Fruit fly (Drosophila melanogaster) whole organism, embryonic: ENCODE data around the gene CG32202.

Experiments
- Antp ChIP-seq: fragments of 200-800 bp; sonication (Bioruptor generic); optimal IDR thresholded peaks from 3 replicates; lab custom pipeline; 2016; ENCODE audit warnings: missing biosample characterization, missing genetic modification characterization
- Bgb ChIP-seq: fragments of 200-800 bp; sonication (Bioruptor generic); IDR thresholded peaks from 2 replicates; pipeline ENCODE4 v1.3.6; 2022; ENCODE audit warnings: missing biosample characterization, missing genetic modification characterization; ENCODE audit not compliant: partially characterized antibody
- CG11247 ChIP-seq: fragments of 200-800 bp; sonication (Bioruptor generic); IDR thresholded peaks from 2 replicates; pipeline ENCODE4 v1.3.6; 2022; ENCODE audit warnings: missing biosample characterization, missing genetic modification characterization
- CG13296 ChIP-seq: fragments of 200-800 bp; sonication (Bioruptor generic); optimal IDR thresholded peaks from 3 replicates; lab custom pipeline; 2018; ENCODE audit warnings: missing biosample characterization, mild to moderate bottlenecking, missing genetic modification characterization
- CG14014 ChIP-seq: fragments of 200-800 bp; sonication (Bioruptor generic); IDR thresholded peaks from 2 replicates; pipeline ENCODE4 v1.3.6; 2022; ENCODE audit warnings: missing biosample characterization, missing genetic modification characterization
- CG15696 ChIP-seq: fragments of 200-800 bp; sonication (Bioruptor generic); optimal IDR thresholded peaks from 2 replicates; lab custom pipeline; 2019; ENCODE audit warnings: missing biosample characterization, mild to moderate bottlenecking, missing genetic modification characterization, moderate library complexity
- CG16779 ChIP-seq: fragments of 200-800 bp; sonication (Bioruptor generic); IDR thresholded peaks from 2 replicates; pipeline ENCODE4 v1.3.6; 2022; ENCODE audit warnings: missing biosample characterization, missing genetic modification characterization
- CG16863 ChIP-seq: fragments of 200-800 bp; sonication (Bioruptor generic); optimal IDR thresholded peaks from 3 replicates; lab custom pipeline; 2016; ENCODE audit warnings: missing biosample characterization, missing genetic modification characterization
- CG2120 ChIP-seq: fragments of 200-800 bp; sonication (Bioruptor generic); optimal IDR thresholded peaks from 3 replicates; lab custom pipeline; 2016; ENCODE audit warnings: missing biosample characterization, missing genetic modification characterization
- CG31388 ChIP-seq: fragments of 200-800 bp; sonication (Bioruptor generic); optimal IDR thresholded peaks from 2 replicates; lab custom pipeline; 2016; ENCODE audit warnings: missing biosample characterization, missing genetic modification characterization
- CG32532 ChIP-seq: fragments of 200-800 bp; sonication (Bioruptor generic); IDR thresholded peaks from 2 replicates; pipeline ENCODE4 v1.3.6; 2022; ENCODE audit warnings: missing biosample characterization, missing genetic modification characterization
- CG3281 ChIP-seq: fragments of 200-800 bp; sonication (Bioruptor generic); optimal IDR thresholded peaks from 3 replicates; lab custom pipeline; 2017; ENCODE audit warnings: missing biosample characterization, mild to moderate bottlenecking, missing genetic modification characterization
- CG3407 ChIP-seq: fragments of 200-800 bp; sonication (Bioruptor generic); optimal IDR thresholded peaks from 2 replicates; lab custom pipeline; 2018; ENCODE audit warnings: missing biosample characterization, mild to moderate bottlenecking, missing genetic modification characterization
- CG6272 ChIP-seq: fragments of 200-800 bp; sonication (Bioruptor generic); IDR thresholded peaks from 2 replicates; pipeline ENCODE4 v1.3.6; 2022; ENCODE audit warnings: missing biosample characterization, missing genetic modification characterization
- CG7372 ChIP-seq: fragments of 200-800 bp; sonication (Bioruptor generic); IDR thresholded peaks from 2 replicates; pipeline ENCODE4 v1.3.6; 2022; ENCODE audit warnings: missing biosample characterization, missing genetic modification characterization
- CG8089 ChIP-seq: fragments of 200-800 bp; sonication (Bioruptor generic); optimal IDR thresholded peaks from 3 replicates; lab custom pipeline; 2016; ENCODE audit warnings: missing biosample characterization, missing genetic modification characterization
- CG9437 ChIP-seq: fragments of 200-800 bp; sonication (Bioruptor generic); optimal IDR thresholded peaks from 2 replicates; lab custom pipeline; 2018; ENCODE audit warnings: missing biosample characterization, mild to moderate bottlenecking, missing genetic modification characterization
- Chrac-16 ChIP-seq: fragments of 200-800 bp; sonication (Bioruptor generic); optimal IDR thresholded peaks from 3 replicates; lab custom pipeline; 2016; ENCODE audit warnings: missing biosample characterization, missing genetic modification characterization
- D ChIP-seq, 2 experiments: fragments of 200-800 bp in 1 of 2; fragments of >200 bp in 1 of 2; sonication (Bioruptor generic) in 1 of 2; optimal IDR thresholded peaks; 2 replicates in 1 of 2; 3 replicates in 1 of 2; lab custom pipeline; 2017; ENCODE audit warnings: mild to moderate bottlenecking in 1 of 2, missing biosample characterization in 1 of 2, missing genetic modification characterization in 1 of 2, missing genetic modification reagents in 1 of 2
- Dfd ChIP-seq, 2 experiments: fragments of >200 bp; optimal IDR thresholded peaks; 2 replicates each; lab custom pipeline; 2017; ENCODE audit warnings: missing biosample characterization in 2 of 2, missing genetic modification characterization in 2 of 2
- Doc2 ChIP-seq: fragments of 200-800 bp; sonication (Bioruptor generic); IDR thresholded peaks from 2 replicates; pipeline ENCODE4 v1.3.6; 2022; ENCODE audit warnings: missing biosample characterization, missing genetic modification characterization
- Doc3 ChIP-seq: fragments of 200-800 bp; sonication (Bioruptor generic); IDR thresholded peaks from 3 replicates; pipeline ENCODE4 v1.3.6; 2022; ENCODE audit warnings: missing biosample characterization, missing genetic modification characterization; ENCODE audit not compliant: partially characterized antibody
- ERR ChIP-seq: fragments of 200-800 bp; sonication (Bioruptor generic); optimal IDR thresholded peaks from 2 replicates; lab custom pipeline; 2016; ENCODE audit warnings: missing biosample characterization, missing genetic modification characterization
- Hsf ChIP-seq: fragments of 200-800 bp; sonication (Bioruptor generic); optimal IDR thresholded peaks from 3 replicates; lab custom pipeline; 2016; ENCODE audit warnings: missing biosample characterization, missing genetic modification characterization
- MESR4 ChIP-seq: fragments of 200-800 bp; sonication (Bioruptor generic); optimal IDR thresholded peaks from 2 replicates; lab custom pipeline; 2018; ENCODE audit warnings: missing biosample characterization, mild to moderate bottlenecking, missing genetic modification characterization, moderate library complexity
- Mad ChIP-seq: fragments of 200-800 bp; sonication (Bioruptor generic); optimal IDR thresholded peaks from 2 replicates; lab custom pipeline; 2016; ENCODE audit warnings: missing biosample characterization, missing genetic modification characterization
- Meics ChIP-seq: fragments of 200-800 bp; sonication (Bioruptor generic); optimal IDR thresholded peaks from 2 replicates; lab custom pipeline; 2017; ENCODE audit warnings: missing biosample characterization, mild to moderate bottlenecking, missing genetic modification characterization
- Nf-YB ChIP-seq: fragments of 200-800 bp; sonication (Bioruptor generic); optimal IDR thresholded peaks from 3 replicates; lab custom pipeline; 2019; ENCODE audit warnings: missing biosample characterization, mild to moderate bottlenecking, missing genetic modification characterization, moderate library complexity
- NfI ChIP-seq: fragments of 200-800 bp; sonication (Bioruptor generic); optimal IDR thresholded peaks from 3 replicates; lab custom pipeline; 2018; ENCODE audit warnings: missing biosample characterization, mild to moderate bottlenecking, missing genetic modification characterization, moderate library complexity
- Pdp1 ChIP-seq, 2 experiments: fragments of 200-800 bp; sonication (Bioruptor generic); optimal IDR thresholded peaks; 3 replicates each; lab custom pipeline; 2016; ENCODE audit warnings: missing biosample characterization in 2 of 2, missing genetic modification characterization in 2 of 2, mild to moderate bottlenecking in 1 of 2, moderate library complexity in 1 of 2
- Ravus ChIP-seq: fragments of 200-800 bp; sonication (Bioruptor generic); IDR thresholded peaks from 2 replicates; pipeline ENCODE4 v1.3.6; 2022; ENCODE audit warnings: missing biosample characterization, missing genetic modification characterization
- Side ChIP-seq: fragments of 200-800 bp; sonication (Bioruptor generic); optimal IDR thresholded peaks from 2 replicates; lab custom pipeline; 2016; ENCODE audit warnings: missing biosample characterization, missing genetic modification characterization
- TFAM ChIP-seq: fragments of 200-800 bp; sonication (Bioruptor generic); optimal IDR thresholded peaks from 2 replicates; lab custom pipeline; 2017; ENCODE audit warnings: missing biosample characterization, missing genetic modification characterization, inconsistent platforms
- az2 ChIP-seq: fragments of 200-800 bp; sonication (Bioruptor generic); optimal IDR thresholded peaks from 3 replicates; lab custom pipeline; 2016; ENCODE audit warnings: missing biosample characterization, missing genetic modification characterization
- chif ChIP-seq, 2 experiments: fragments of 200-800 bp; sonication (Bioruptor generic); optimal IDR thresholded peaks; 3 replicates each; lab custom pipeline; 2016; ENCODE audit warnings: missing biosample characterization in 2 of 2, missing genetic modification characterization in 2 of 2
- exex ChIP-seq: fragments of 200-800 bp; sonication (Bioruptor generic); optimal IDR thresholded peaks from 4 replicates; lab custom pipeline; 2018; ENCODE audit warnings: missing biosample characterization, mild to moderate bottlenecking, missing genetic modification characterization, moderate library complexity
- gfzf ChIP-seq: fragments of 200-800 bp; sonication (Bioruptor generic); optimal IDR thresholded peaks from 2 replicates; lab custom pipeline; 2016; ENCODE audit warnings: missing biosample characterization, mild to moderate bottlenecking, missing genetic modification characterization, moderate library complexity
- insv ChIP-seq, 2 experiments: fragments of 200-800 bp; sonication (Bioruptor generic); optimal IDR thresholded peaks; 3 replicates each; lab custom pipeline; 2016 to 2018; ENCODE audit warnings: missing biosample characterization in 2 of 2, missing genetic modification characterization in 2 of 2
- lbe ChIP-seq: fragments of 200-800 bp; sonication (Bioruptor generic); optimal IDR thresholded peaks from 2 replicates; lab custom pipeline; 2016; ENCODE audit warnings: missing biosample characterization, mild to moderate bottlenecking, missing genetic modification characterization
- nmo ChIP-seq: fragments of 200-800 bp; sonication (Bioruptor generic); optimal IDR thresholded peaks from 2 replicates; lab custom pipeline; 2018; ENCODE audit warnings: missing biosample characterization, mild to moderate bottlenecking, missing genetic modification characterization, moderate library complexity
- row ChIP-seq: fragments of 200-800 bp; sonication (Bioruptor generic); IDR thresholded peaks from 3 replicates; pipeline ENCODE4 v1.3.6; 2022; ENCODE audit warnings: missing biosample characterization, missing genetic modification characterization
- schlank ChIP-seq: fragments of 200-800 bp; sonication (Bioruptor generic); optimal IDR thresholded peaks from 2 replicates; lab custom pipeline; 2018; ENCODE audit warnings: missing biosample characterization, mild to moderate bottlenecking, missing genetic modification characterization
- shn ChIP-seq: fragments of 200-800 bp; sonication (Bioruptor generic); optimal IDR thresholded peaks from 3 replicates; lab custom pipeline; 2016; ENCODE audit warnings: missing biosample characterization, missing genetic modification characterization
- slou ChIP-seq: fragments of 200-800 bp; sonication (Bioruptor generic); optimal IDR thresholded peaks from 3 replicates; lab custom pipeline; 2016; ENCODE audit warnings: missing biosample characterization, missing genetic modification characterization
- slp2 ChIP-seq: fragments of 200-800 bp; sonication (Bioruptor generic); optimal IDR thresholded peaks from 2 replicates; lab custom pipeline; 2016; ENCODE audit warnings: missing biosample characterization, missing genetic modification characterization
- so ChIP-seq: fragments of 200-800 bp; sonication (Bioruptor generic); IDR thresholded peaks from 3 replicates; pipeline ENCODE4 v1.3.6; 2022; ENCODE audit warnings: missing biosample characterization, missing genetic modification characterization
- ssp ChIP-seq: fragments of 200-800 bp; sonication (Bioruptor generic); IDR thresholded peaks from 2 replicates; pipeline ENCODE4 v1.3.6; 2022; ENCODE audit warnings: missing biosample characterization, missing genetic modification characterization
- tx ChIP-seq: fragments of 200-800 bp; sonication (Bioruptor generic); optimal IDR thresholded peaks from 2 replicates; lab custom pipeline; 2016; ENCODE audit warnings: missing biosample characterization, missing genetic modification characterization
- zen2 ChIP-seq: fragments of 200-800 bp; sonication (Bioruptor generic); IDR thresholded peaks from 3 replicates; pipeline ENCODE4 v1.3.6; 2022; ENCODE audit warnings: missing biosample characterization, missing genetic modification characterization; ENCODE audit not compliant: partially characterized antibody

Gene CG32202

DNA sequence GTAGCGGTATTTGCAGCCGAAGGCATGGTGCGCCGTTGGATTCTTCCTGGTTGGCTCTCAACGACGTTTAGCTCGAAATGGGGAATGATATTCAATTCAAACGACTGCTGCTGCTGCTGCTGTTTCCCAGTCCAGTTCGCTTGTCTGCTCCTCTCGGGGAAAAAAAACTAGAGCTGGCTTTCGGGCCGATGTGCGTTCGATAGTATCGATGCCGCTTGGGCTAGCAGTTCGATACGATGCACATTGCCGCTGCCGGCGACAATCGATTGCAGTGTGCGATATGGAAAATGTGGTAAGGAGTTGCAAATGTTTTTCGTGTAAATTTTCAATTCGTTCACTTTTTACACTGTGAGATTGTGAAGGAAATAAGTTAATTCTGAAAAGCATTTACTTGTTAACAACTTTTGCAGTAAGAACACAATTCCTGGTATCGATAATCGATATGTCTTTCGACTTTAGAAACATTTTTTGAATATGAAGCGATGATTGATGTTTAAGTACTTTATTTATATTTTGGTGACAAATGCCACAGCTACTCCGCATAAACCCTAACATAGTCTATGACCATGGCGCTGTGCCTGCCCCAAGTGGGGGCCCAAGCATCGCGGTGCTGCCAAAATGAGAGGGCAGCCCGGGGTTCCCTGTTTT lies 8.9 kb upstream of the CG32202 start, which contains the start of gene Capr (continued):
- TF ChIP-seq Antp (GFP tag; lab: Kevin White, UChicago) (peak; percentile 34), tx (no peak), CG2120 (GFP tag; lab: Kevin White, UChicago) (peak; percentile 24), Pdp1 (GFP tag; optimal IDR thresholded peaks at IDR 0.05; lab: Kevin White, UChicago) (peak; percentile 27 to 42), CG15696 (tag; lab: Kevin White, UChicago) (no peak), Mad (GFP tag; lab: Kevin White, UChicago) (no peak), CG31388 (GFP tag; lab: Kevin White, UChicago) (no peak), Dfd (GFP tag; optimal IDR thresholded peaks at IDR 0.05; lab: Kevin White, UChicago) (peak in 1 of 2 experiments; percentile 63), Side (GFP tag; lab: Kevin White, UChicago) (peak; percentile 28), insv (GFP tag; optimal IDR thresholded peaks at IDR 0.05; lab: Kevin White, UChicago) (no peak), Nf-YB (GFP tag; lab: Kevin White, UChicago) (no peak), Ravus (GFP tag; lab: Robert Waterston, UW) (no peak), CG6272 (GFP tag; lab: Robert Waterston, UW) (peak; percentile 83), Chrac-16 (peak; percentile 5), Doc3 (GFP tag; lab: Robert Waterston, UW) (peak; percentile 100), so (GFP tag; lab: Robert Waterston, UW) (0 out of 3 replicates have a peak, but pooled peaks have one; percentile 8), CG7372 (GFP tag; lab: Robert Waterston, UW) (no peak), ssp (peak; percentile 42; the same call in 1 of the 2 replicates), CG8089 (GFP tag; lab: Kevin White, UChicago) (no peak), lbe (GFP tag; lab: Kevin White, UChicago) (peak; percentile 54), CG16779 (peak; percentile 45; the same call in 1 of the 2 replicates), Bgb (GFP tag; lab: Robert Waterston, UW) (peak; percentile 100), exex (tag; lab: Kevin White, UChicago) (no peak), CG3407 (no peak), ERR (GFP tag; lab: Kevin White, UChicago) (peak; percentile 32), slou (GFP tag; lab: Kevin White, UChicago) (no peak), slp2 (no peak), gfzf (GFP tag; lab: Kevin White, UChicago) (peak; percentile 38), D (optimal IDR thresholded peaks at IDR 0.05; lab: Kevin White, UChicago) (no peak), D (GFP tag; optimal IDR thresholded peaks at IDR 0.05; lab: Kevin White, UChicago) (no peak), CG9437 (GFP tag; lab: Kevin White, UChicago) (no peak), schlank (tag; lab: Kevin White, UChicago) (no peak), CG11247 (GFP tag; lab: Robert Waterston, UW) (no peak), chif (GFP tag; optimal IDR thresholded peaks at IDR 0.05; lab: Kevin White, UChicago) (peak in 1 of 2 experiments; percentile 18), Meics (GFP tag; lab: Kevin White, UChicago) (peak; percentile 17), CG32532 (GFP tag; lab: Robert Waterston, UW) (peak; percentile 57), Doc2 (GFP tag; lab: Robert Waterston, UW) (no peak), CG13296 (GFP tag; lab: Kevin White, UChicago) (no peak), shn (GFP tag; lab: Kevin White, UChicago) (peak; percentile 17), CG3281 (no peak), az2 (no peak), zen2 (peak; percentile 99), Hsf (GFP tag; lab: Kevin White, UChicago) (peak; percentile 41), CG16863 (GFP tag; lab: Kevin White, UChicago) (no peak), row (peak; percentile 52), MESR4 (GFP tag; lab: Kevin White, UChicago) (peak; percentile 82), nmo (GFP tag; lab: Kevin White, UChicago) (peak; percentile 55), CG14014 (no peak), NfI (GFP tag; lab: Kevin White, UChicago) (peak; percentile 14), TFAM (GFP tag; lab: Kevin White, UChicago) (no peak)
